Worm (Caenorhabditis elegans): ENCODE data around the gene nhr-50.
"Not testable (repeated sequence)": the region's sequence is repeated elsewhere in the genome, so short reads cannot be mapped to it uniquely, and the experiment has no call there.

Gene nhr-50

ce11 chrV:15996655-15997186 lies 3.7 kb downstream of the nhr-50 start, which contains the start of the genes C06C6.9 and C06C6.8:
Gene C06C6.9, minus strand, starts transcription at chrV:15996755.
Gene C06C6.8, plus strand, starts transcription at chrV:15997136.
- TF ChIP-seq ceh-40 (GFP tag; IDR thresholded peaks at IDR 0.05) (no peak), lsy-27 (tag; optimal IDR thresholded peaks at IDR 0.05; ENCODE audit: borderline replicate concordance, insufficient read depth) (no peak), mes-4 (tag; optimal IDR thresholded peaks at IDR 0.05) (no peak), akir-1 (GFP tag; optimal IDR thresholded peaks at IDR 0.05) (no peak), F10E7.11 (tag; optimal IDR thresholded peaks at IDR 0.05) (no peak), nfya-2 (GFP tag; IDR thresholded peaks at IDR 0.05) (no peak), C06A6.2 (GFP tag; conservative IDR thresholded peaks at IDR 0.05) (no peak), zfh-2 (GFP tag; conservative IDR thresholded peaks at IDR 0.05) (no peak), K12H6.12 (tag; optimal IDR thresholded peaks at IDR 0.05) (no peak), athp-1 (tag; optimal IDR thresholded peaks at IDR 0.05) (no peak)

- not testable (repeated sequence) for TF ChIP-seq F37B4.10 (GFP tag; IDR thresholded peaks at IDR 0.05); B0035.1 (tag; optimal IDR thresholded peaks at IDR 0.05); tlf-1 (GFP tag; optimal IDR thresholded peaks at IDR 0.05)
Measured at ce11 chrV:15991850-15992249, 8.6 kb downstream of the nhr-50 start, which contains the start of gene C06C6.7. Gene C06C6.7, plus strand, starts transcription at chrV:15992150.

ce11 chrV:15988074-15988473 lies 12.4 kb downstream of the nhr-50 start, which contains the start of gene F36G9.15:
Gene F36G9.15, minus strand, starts transcription at chrV:15988174.
- no peak for TF ChIP-seq chd-7 (tag; optimal IDR thresholded peaks at IDR 0.05)
- no peak for TF ChIP-seq mxl-1 (tag; optimal IDR thresholded peaks at IDR 0.05)
- no peak for TF ChIP-seq egl-44 (GFP tag; IDR thresholded peaks at IDR 0.05)
- no peak for TF ChIP-seq T26A5.8 (tag; optimal IDR thresholded peaks at IDR 0.05)
- no peak for TF ChIP-seq zim-3 (tag; optimal IDR thresholded peaks at IDR 0.05)
- no peak for TF ChIP-seq atf-7 (tag; optimal IDR thresholded peaks at IDR 0.05)
- no peak for TF ChIP-seq somi-1 (GFP tag; optimal IDR thresholded peaks at IDR 0.05)
- no peak for TF ChIP-seq ztf-28 (GFP tag; IDR thresholded peaks at IDR 0.05)
- no peak for TF ChIP-seq nhr-27 (tag; optimal IDR thresholded peaks at IDR 0.05)
- TF ChIP-seq cebp-1 (GFP tag; IDR thresholded peaks at IDR 0.05): no peak
- no peak for TF ChIP-seq cebp-1 (tag; optimal IDR thresholded peaks at IDR 0.05)
- no peak for TF ChIP-seq ztf-26 (tag; optimal IDR thresholded peaks at IDR 0.05)
- TF ChIP-seq let-607 (tag; optimal IDR thresholded peaks at IDR 0.05): no peak
- no peak for TF ChIP-seq ceh-79 (tag; optimal IDR thresholded peaks at IDR 0.05)
- TF ChIP-seq pbrm-1 (GFP tag; IDR thresholded peaks at IDR 0.05): no peak
- TF ChIP-seq bed-1 (GFP tag; IDR thresholded peaks at IDR 0.05): no peak

ce11 chrV:15982733-15983344 lies 17.6 kb downstream of the nhr-50 start, which contains the start of the genes fbxa-99 and F36G9.13:
Gene fbxa-99, minus strand, starts transcription at chrV:15982854.
Gene F36G9.13, plus strand, starts transcription at chrV:15983294.
- no peak for TF ChIP-seq rcor-1 (GFP tag; IDR thresholded peaks at IDR 0.05)
- no peak for TF ChIP-seq snpc-4 (GFP tag; optimal IDR thresholded peaks at IDR 0.05)
- peak; percentile 77 to 90 (median 81) for TF ChIP-seq snpc-4 (tag; optimal IDR thresholded peaks at IDR 0.05)
